Worm (Caenorhabditis elegans) whole organism, mixed stage, embryonic: ENCODE results near the gene C09B7.2.

Source experiments
- ces-1 ChIP-seq: fragments of 150-350 bp; optimal IDR thresholded peaks from 2 replicates; lab custom pipeline; 2014; ENCODE audit warnings: missing biosample characterization, missing genetic modification reagents, missing genetic modification characterization
- elt-1 ChIP-seq: sonication (generic microtip); optimal IDR thresholded peaks from 2 replicates; lab custom pipeline; 2017; ENCODE audit warnings: missing genetic modification characterization, mild to moderate bottlenecking, missing compliant biosample characterization, antibody characterized with exemption, moderate library complexity, borderline replicate concordance; ENCODE audit not compliant: insufficient read depth
- flh-1 ChIP-seq: fragments of 200-800 bp; sonication (Bioruptor generic); optimal IDR thresholded peaks from 2 replicates; lab custom pipeline; 2018; ENCODE audit warnings: mild to moderate bottlenecking, missing genetic modification characterization, moderate library complexity, missing compliant biosample characterization
- lsy-2 ChIP-seq: fragments of 150-350 bp; optimal IDR thresholded peaks from 2 replicates; lab custom pipeline; 2014; ENCODE audit warnings: missing biosample characterization, missing genetic modification characterization
- nhr-2 ChIP-seq: fragments of 150-350 bp; optimal IDR thresholded peaks from 2 replicates; lab custom pipeline; 2014; ENCODE audit warnings: missing biosample characterization, missing genetic modification characterization
- pha-4 ChIP-seq: fragments of 150-350 bp; optimal IDR thresholded peaks from 2 replicates; lab custom pipeline; 2018; ENCODE audit warnings: missing biosample characterization, missing genetic modification reagents, missing genetic modification characterization
- snpc-4 ChIP-seq: fragments of 150-350 bp; optimal IDR thresholded peaks from 2 replicates; lab custom pipeline; 2014; ENCODE audit warnings: missing biosample characterization, missing genetic modification characterization
- unc-62 ChIP-seq: fragments of 150-350 bp; optimal IDR thresholded peaks from 2 replicates; lab custom pipeline; 2014; ENCODE audit warnings: missing biosample characterization, missing genetic modification reagents, missing genetic modification characterization
- ztf-11 ChIP-seq: fragments of 150-350 bp; optimal IDR thresholded peaks from 2 replicates; lab custom pipeline; 2014; ENCODE audit warnings: missing biosample characterization, missing genetic modification characterization

DNA sequence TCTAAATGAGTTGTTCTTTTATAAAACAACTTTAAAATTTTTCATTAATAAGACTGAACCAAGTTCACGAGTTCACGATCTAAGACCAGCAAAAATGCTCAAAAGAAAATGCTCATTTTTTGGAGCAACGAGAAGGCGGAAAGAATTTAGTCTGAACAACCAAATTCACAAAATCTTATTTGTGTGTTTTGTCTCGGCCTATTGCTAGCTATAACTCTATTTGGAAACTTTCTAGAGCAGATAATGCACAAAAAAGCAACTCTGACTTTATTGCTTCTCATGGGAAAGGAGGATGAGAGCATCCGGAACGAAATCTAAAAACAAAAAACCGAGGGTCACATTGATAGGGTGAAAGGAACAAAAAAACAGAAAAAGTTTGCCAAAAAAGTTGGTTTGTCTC, 27.4 kb upstream of the C09B7.2 start:
- TF ChIP-seq ztf-11 (tag; lab: Kevin White, UChicago) (no peak), ces-1 (GFP tag; lab: Kevin White, UChicago) (peak; percentile 36), nhr-2 (no peak), flh-1 (GFP tag; lab: Kevin White, UChicago) (no peak), unc-62 (GFP tag; lab: Kevin White, UChicago) (no peak), snpc-4 (tag; lab: Kevin White, UChicago) (no peak), elt-1 (no peak), lsy-2 (tag; lab: Kevin White, UChicago) (no peak), pha-4 (tag; lab: Kevin White, UChicago) (no peak)
